Fruit fly (Drosophila melanogaster): ENCODE results near the gene CG31287.

DNA sequence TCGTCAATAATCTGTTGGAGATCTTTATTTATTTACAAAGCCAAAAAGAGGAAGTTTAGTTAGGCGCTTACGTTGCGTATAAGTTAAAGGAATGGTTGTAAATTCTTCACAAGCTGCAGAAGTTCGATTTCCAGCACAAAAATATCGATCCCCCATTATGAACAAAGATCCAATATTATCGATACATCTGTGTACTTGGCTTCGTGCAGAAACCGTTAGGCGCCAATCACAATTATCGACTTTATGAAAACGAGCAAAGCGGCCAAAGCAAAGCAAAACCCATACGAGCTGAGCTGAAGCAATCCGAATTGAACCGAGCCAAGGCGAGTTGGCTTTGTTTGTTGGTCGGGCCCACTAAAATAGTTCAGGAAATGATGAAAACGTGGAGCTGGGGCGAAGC lies 22.2 kb downstream of the CG31287 start, which contains the start of gene tara:
- TF ChIP-seq CG8478 (optimal IDR thresholded peaks at IDR 0.05) (no peak), CTCF (optimal IDR thresholded peaks at IDR 0.05) (no peak)
